Fruit fly (Drosophila melanogaster): ENCODE data around the gene CG9338.

DNA sequence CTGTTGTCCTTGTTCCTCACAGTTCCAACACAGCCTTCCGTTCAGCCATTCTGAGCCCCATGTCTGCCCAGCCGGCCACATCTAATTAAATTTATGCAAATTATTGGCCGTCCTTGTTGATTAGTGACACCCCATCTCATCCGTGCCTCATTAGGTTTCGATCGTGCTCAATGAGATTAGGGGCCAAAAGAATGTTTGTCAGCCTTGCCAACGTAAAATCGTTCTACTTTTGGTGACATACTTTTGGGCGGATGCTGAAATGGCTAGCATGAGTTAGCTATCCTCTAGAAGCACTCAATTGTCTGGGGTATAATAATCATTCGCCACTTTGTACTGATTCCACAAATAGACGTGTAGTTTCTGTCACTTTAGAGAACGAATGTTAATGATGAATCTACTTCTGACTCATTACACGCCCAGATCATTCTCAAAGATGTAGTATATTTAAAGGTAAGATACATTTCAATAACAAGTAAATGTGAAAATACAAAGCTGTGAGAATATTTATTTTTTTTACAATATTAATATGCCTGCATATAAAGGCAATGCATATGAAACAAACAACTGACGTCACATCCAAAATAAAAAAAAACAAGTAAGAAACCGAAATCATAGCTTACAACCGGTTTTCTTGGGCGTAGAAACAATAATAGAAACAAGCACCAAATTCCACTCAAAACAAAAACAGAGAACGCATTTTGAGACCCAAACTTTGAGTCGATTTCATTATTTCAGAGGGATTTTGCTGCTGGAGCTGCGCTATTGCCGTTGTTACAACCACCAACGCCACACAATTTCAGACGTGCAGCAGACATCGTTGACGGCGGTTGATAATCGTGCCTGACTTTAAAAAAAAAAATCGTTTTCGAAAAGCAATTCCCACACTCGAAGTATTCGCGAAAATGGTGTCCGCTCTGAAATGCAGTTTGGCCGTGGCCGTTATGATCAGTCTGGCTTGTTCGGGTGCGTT lies 6.4 kb upstream of the CG9338 start, which contains the start of gene bero:
- TF ChIP-seq CG15336 (GFP tag; IDR thresholded peaks at IDR 0.05): no peak
- no peak for TF ChIP-seq net (GFP tag; optimal IDR thresholded peaks at IDR 0.05)
- no peak for TF ChIP-seq Gug (GFP tag; IDR thresholded peaks at IDR 0.05)
- no peak for TF ChIP-seq Hr4 (GFP tag; optimal IDR thresholded peaks at IDR 0.05)
- no peak for TF ChIP-seq Eip75B (GFP tag; optimal IDR thresholded peaks at IDR 0.05)
- no peak for TF ChIP-seq CG10631 (GFP tag; optimal IDR thresholded peaks at IDR 0.05)
- no peak for TF ChIP-seq Met (GFP tag; optimal IDR thresholded peaks at IDR 0.05)
- TF ChIP-seq lz (GFP tag; optimal IDR thresholded peaks at IDR 0.05): no peak
- no peak for TF ChIP-seq Sox102F (GFP tag; optimal IDR thresholded peaks at IDR 0.05)
- TF ChIP-seq CG3032 (tag; optimal IDR thresholded peaks at IDR 0.05): no peak
- no peak for TF ChIP-seq pdm3 (GFP tag; optimal IDR thresholded peaks at IDR 0.05)
- TF ChIP-seq cyc (GFP tag; optimal IDR thresholded peaks at IDR 0.05): no peak
- TF ChIP-seq fd85E (GFP tag; optimal IDR thresholded peaks at IDR 0.05): no peak
